Fruit fly (Drosophila melanogaster) whole organism, prepupa: ENCODE measurements around the gene Tl.

Source experiments
- Blimp-1 ChIP-seq: fragments of 200-800 bp; sonication (Bioruptor generic); optimal IDR thresholded peaks from 3 replicates; lab custom pipeline; 2017; ENCODE audit warnings: missing biosample characterization, missing genetic modification characterization, mild to moderate bottlenecking, moderate library complexity, missing genetic modification reagents
- CG10669 ChIP-seq: fragments of 200-800 bp; sonication (Bioruptor generic); optimal IDR thresholded peaks from 3 replicates; lab custom pipeline; 2018; ENCODE audit warnings: missing biosample characterization, mild to moderate bottlenecking, missing genetic modification characterization, moderate library complexity
- CG11294 ChIP-seq: fragments of 200-800 bp; sonication (Bioruptor generic); IDR thresholded peaks from 2 replicates; pipeline ENCODE4 v1.3.6; 2022; ENCODE audit warnings: missing biosample characterization, missing genetic modification characterization
- CG11762 ChIP-seq: fragments of 200-800 bp; sonication (Bioruptor generic); optimal IDR thresholded peaks from 3 replicates; lab custom pipeline; 2016; ENCODE audit warnings: missing biosample characterization, missing genetic modification characterization; ENCODE audit not compliant: insufficient read depth
- CG11902 ChIP-seq: fragments of 200-800 bp; sonication (Bioruptor generic); optimal IDR thresholded peaks from 3 replicates; lab custom pipeline; 2016; ENCODE audit warnings: missing biosample characterization, missing genetic modification characterization
- CG15336 ChIP-seq: fragments of 200-800 bp; sonication (Bioruptor generic); IDR thresholded peaks from 2 replicates; pipeline ENCODE4 v1.3.6; 2022; ENCODE audit warnings: missing biosample characterization, missing genetic modification characterization
- CG1621 ChIP-seq: fragments of 200-800 bp; sonication (Bioruptor generic); optimal IDR thresholded peaks from 3 replicates; lab custom pipeline; 2018; ENCODE audit warnings: missing biosample characterization, mild to moderate bottlenecking, missing genetic modification characterization
- CG16779 ChIP-seq: fragments of 200-800 bp; sonication (Bioruptor generic); optimal IDR thresholded peaks from 3 replicates; lab custom pipeline; 2017; ENCODE audit warnings: missing biosample characterization, mild to moderate bottlenecking, missing genetic modification characterization
- CG3032 ChIP-seq: fragments of 200-800 bp; optimal IDR thresholded peaks from 2 replicates; lab custom pipeline; 2019; ENCODE audit warnings: missing biosample characterization, mild to moderate bottlenecking, missing genetic modification characterization, moderate library complexity
- CG31627 ChIP-seq: fragments of 200-800 bp; sonication (Bioruptor generic); optimal IDR thresholded peaks from 3 replicates; lab custom pipeline; 2016; ENCODE audit warnings: missing biosample characterization, missing genetic modification characterization
- CG34406 ChIP-seq: fragments of 200-800 bp; sonication (Bioruptor generic); optimal IDR thresholded peaks from 3 replicates; lab custom pipeline; 2016; ENCODE audit warnings: missing biosample characterization, missing genetic modification characterization
- CG3919 ChIP-seq: fragments of 200-800 bp; sonication (Bioruptor generic); optimal IDR thresholded peaks from 3 replicates; lab custom pipeline; 2016; ENCODE audit warnings: missing biosample characterization, missing genetic modification characterization
- CG4318 ChIP-seq: fragments of 200-800 bp; sonication (Bioruptor generic); optimal IDR thresholded peaks from 3 replicates; lab custom pipeline; 2017; ENCODE audit warnings: missing biosample characterization, mild to moderate bottlenecking, missing genetic modification characterization
- CG6276 ChIP-seq: fragments of 200-800 bp; sonication (Bioruptor generic); optimal IDR thresholded peaks from 2 replicates; lab custom pipeline; 2017; ENCODE audit warnings: missing biosample characterization, mild to moderate bottlenecking, missing genetic modification characterization
- CG6792 ChIP-seq: fragments of 200-800 bp; sonication (Bioruptor generic); optimal IDR thresholded peaks from 3 replicates; lab custom pipeline; 2016; ENCODE audit warnings: missing biosample characterization, missing genetic modification characterization
- CG6854 ChIP-seq: fragments of 200-800 bp; sonication (Bioruptor generic); optimal IDR thresholded peaks from 2 replicates; lab custom pipeline; 2017; ENCODE audit warnings: missing biosample characterization, mild to moderate bottlenecking, missing genetic modification characterization
- CG7368 ChIP-seq: fragments of 200-800 bp; sonication (Bioruptor generic); optimal IDR thresholded peaks from 3 replicates; lab custom pipeline; 2016; ENCODE audit warnings: missing biosample characterization, missing genetic modification characterization
- CG8119 ChIP-seq: fragments of 200-800 bp; sonication (Bioruptor generic); IDR thresholded peaks from 3 replicates; pipeline ENCODE4 v1.3.6; 2022; ENCODE audit warnings: missing biosample characterization, missing genetic modification characterization
- CG9139 ChIP-seq: fragments of 200-800 bp; sonication (Bioruptor generic); optimal IDR thresholded peaks from 3 replicates; lab custom pipeline; 2017; ENCODE audit warnings: missing biosample characterization, mild to moderate bottlenecking, missing genetic modification characterization
- Eip75B ChIP-seq: fragments of 200-800 bp; sonication (Bioruptor generic); optimal IDR thresholded peaks from 3 replicates; lab custom pipeline; 2016; ENCODE audit warnings: missing biosample characterization, missing genetic modification characterization
- Eip78C ChIP-seq: fragments of 200-800 bp; sonication (Bioruptor generic); peaks from one replicate; lab custom pipeline; 2016; ENCODE audit warnings: missing biosample characterization, missing genetic modification characterization
- Eip93F ChIP-seq: fragments of 200-800 bp; sonication (Bioruptor generic); optimal IDR thresholded peaks from 2 replicates; lab custom pipeline; 2016; ENCODE audit warnings: missing biosample characterization, mild to moderate bottlenecking, missing genetic modification characterization
- Ets21C ChIP-seq: fragments of 200-800 bp; sonication (Bioruptor generic); optimal IDR thresholded peaks from 3 replicates; lab custom pipeline; 2016; ENCODE audit warnings: missing biosample characterization, missing genetic modification characterization
- Ets96B ChIP-seq: fragments of 200-800 bp; optimal IDR thresholded peaks from 2 replicates; lab custom pipeline; 2019; ENCODE audit warnings: missing biosample characterization, mild to moderate bottlenecking, missing genetic modification characterization, moderate library complexity
- Gug ChIP-seq: fragments of 200-800 bp; sonication (Bioruptor generic); IDR thresholded peaks from 2 replicates; pipeline ENCODE4 v1.3.6; 2022; ENCODE audit warnings: missing biosample characterization, missing genetic modification characterization
- Hr38 ChIP-seq: sonication (Bioruptor generic); optimal IDR thresholded peaks from 2 replicates; lab custom pipeline; 2016; ENCODE audit warnings: missing biosample characterization, missing genetic modification characterization
- Hr4 ChIP-seq: fragments of 200-800 bp; sonication (Bioruptor generic); optimal IDR thresholded peaks from 3 replicates; lab custom pipeline; 2016; ENCODE audit warnings: missing biosample characterization, missing genetic modification characterization
- Lpt ChIP-seq: fragments of 200-800 bp; sonication (Bioruptor generic); optimal IDR thresholded peaks from 3 replicates; lab custom pipeline; 2016; ENCODE audit warnings: missing biosample characterization, missing genetic modification characterization
- Smox ChIP-seq: fragments of 200-800 bp; sonication (Bioruptor generic); optimal IDR thresholded peaks from 3 replicates; lab custom pipeline; 2016; ENCODE audit warnings: missing biosample characterization, missing genetic modification characterization
- Sox14 ChIP-seq: fragments of 200-800 bp; sonication (Bioruptor generic); optimal IDR thresholded peaks from 3 replicates; lab custom pipeline; 2016; ENCODE audit warnings: missing biosample characterization, missing genetic modification characterization
- achi ChIP-seq: fragments of 200-800 bp; sonication (Bioruptor generic); optimal IDR thresholded peaks from 3 replicates; lab custom pipeline; 2016; ENCODE audit warnings: missing biosample characterization, missing genetic modification characterization
- acj6 ChIP-seq: fragments of 200-800 bp; sonication (Bioruptor generic); optimal IDR thresholded peaks from 3 replicates; lab custom pipeline; 2016; ENCODE audit warnings: missing biosample characterization, missing genetic modification characterization
- cyc ChIP-seq: fragments of 200-800 bp; sonication (Bioruptor generic); optimal IDR thresholded peaks from 3 replicates; lab custom pipeline; 2016; ENCODE audit warnings: missing biosample characterization, missing genetic modification characterization
- dac ChIP-seq: fragments of 200-800 bp; sonication (Bioruptor generic); optimal IDR thresholded peaks from 2 replicates; lab custom pipeline; 2017; ENCODE audit warnings: missing biosample characterization, mild to moderate bottlenecking, missing genetic modification characterization
- dsx ChIP-seq: fragments of 200-800 bp; optimal IDR thresholded peaks from 3 replicates; lab custom pipeline; 2019; ENCODE audit warnings: missing biosample characterization, mild to moderate bottlenecking, missing genetic modification characterization, moderate library complexity; ENCODE audit not compliant: poor library complexity, severe bottlenecking
- eg ChIP-seq: fragments of 200-800 bp; sonication (Bioruptor generic); IDR thresholded peaks from 3 replicates; pipeline ENCODE4 v1.3.6; 2022; ENCODE audit warnings: missing biosample characterization, missing genetic modification characterization
- fd59A ChIP-seq: fragments of 200-800 bp; sonication (Bioruptor generic); optimal IDR thresholded peaks from 2 replicates; lab custom pipeline; 2017; ENCODE audit warnings: missing biosample characterization, mild to moderate bottlenecking, missing genetic modification characterization, missing genetic modification reagents
- fd85E ChIP-seq: fragments of 200-800 bp; sonication (Bioruptor generic); optimal IDR thresholded peaks from 3 replicates; lab custom pipeline; 2016; ENCODE audit warnings: missing biosample characterization, missing genetic modification characterization
- fkh ChIP-seq: fragments of 200-800 bp; sonication (Bioruptor generic); optimal IDR thresholded peaks from 3 replicates; lab custom pipeline; 2017; ENCODE audit warnings: missing biosample characterization, mild to moderate bottlenecking, missing genetic modification characterization, moderate library complexity
- net ChIP-seq: fragments of 200-800 bp; sonication (Bioruptor generic); optimal IDR thresholded peaks from 3 replicates; lab custom pipeline; 2016; ENCODE audit warnings: missing biosample characterization, missing genetic modification characterization
- pdm3 ChIP-seq: fragments of 200-800 bp; sonication (Bioruptor generic); optimal IDR thresholded peaks from 3 replicates; lab custom pipeline; 2016; ENCODE audit warnings: missing biosample characterization, missing genetic modification characterization
- salr ChIP-seq, 2 experiments: fragments of 200-800 bp; sonication (Bioruptor generic); optimal IDR thresholded peaks; 3 replicates each; lab custom pipeline; 2016 to 2018; ENCODE audit warnings: missing biosample characterization in 2 of 2, missing genetic modification characterization in 2 of 2, mild to moderate bottlenecking in 1 of 2
- spab ChIP-seq: fragments of 200-800 bp; sonication (Bioruptor generic); optimal IDR thresholded peaks from 2 replicates; lab custom pipeline; 2017; ENCODE audit warnings: missing biosample characterization, mild to moderate bottlenecking, missing genetic modification characterization, missing genetic modification reagents
- ss ChIP-seq, 2 experiments: fragments of 200-800 bp; sonication (Bioruptor generic); optimal IDR thresholded peaks; 2 replicates in 1 of 2; 3 replicates in 1 of 2; lab custom pipeline; 2017 to 2018; ENCODE audit warnings: mild to moderate bottlenecking in 2 of 2, missing biosample characterization in 2 of 2, missing genetic modification characterization in 2 of 2, moderate library complexity in 1 of 2
- svp ChIP-seq: fragments of 200-800 bp; sonication (Bioruptor generic); peaks from one replicate; lab custom pipeline; 2016; ENCODE audit warnings: missing biosample characterization, missing genetic modification characterization
- topi ChIP-seq: fragments of 200-800 bp; sonication (Bioruptor generic); optimal IDR thresholded peaks from 3 replicates; lab custom pipeline; 2016; ENCODE audit warnings: missing biosample characterization, missing genetic modification characterization
- vri ChIP-seq: fragments of 200-800 bp; sonication (Bioruptor generic); optimal IDR thresholded peaks from 3 replicates; lab custom pipeline; 2016; ENCODE audit warnings: missing biosample characterization, mild to moderate bottlenecking, missing genetic modification characterization

Gene Tl

DNA sequence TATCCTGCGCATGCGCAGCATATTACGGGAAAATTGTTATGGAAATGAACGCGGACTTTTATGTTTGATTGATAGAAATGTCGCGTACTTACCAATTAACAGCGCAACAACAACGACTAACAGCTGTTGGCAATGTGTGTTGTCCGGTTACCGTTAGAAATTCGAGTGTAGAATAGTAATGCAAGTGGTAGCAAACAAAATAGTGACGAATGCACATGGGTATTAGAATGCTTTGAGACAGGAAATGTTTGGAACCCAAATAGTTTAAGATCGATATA is 84.1 kb downstream of the Tl start:
- TF ChIP-seq Eip78C (GFP tag; lab: Kevin White, UChicago) (no peak), CG31627 (no peak), CG11902 (GFP tag; lab: Kevin White, UChicago) (no peak), CG6792 (GFP tag; lab: Kevin White, UChicago) (no peak), topi (GFP tag; lab: Kevin White, UChicago) (no peak), CG3032 (tag; lab: Kevin White, UChicago) (no peak), CG1621 (tag; lab: Kevin White, UChicago) (no peak), CG8119 (GFP tag; lab: Robert Waterston, UW) (no peak), fd59A (no peak), Hr4 (GFP tag; lab: Kevin White, UChicago) (no peak), dac (GFP tag; lab: Kevin White, UChicago) (no peak), svp (GFP tag; lab: Kevin White, UChicago) (no peak), CG15336 (GFP tag; lab: Robert Waterston, UW) (no peak), achi (no peak), CG4318 (no peak), Gug (no peak), CG34406 (GFP tag; lab: Kevin White, UChicago) (no peak), spab (GFP tag; lab: Kevin White, UChicago) (no peak), CG11294 (no peak)

DNA sequence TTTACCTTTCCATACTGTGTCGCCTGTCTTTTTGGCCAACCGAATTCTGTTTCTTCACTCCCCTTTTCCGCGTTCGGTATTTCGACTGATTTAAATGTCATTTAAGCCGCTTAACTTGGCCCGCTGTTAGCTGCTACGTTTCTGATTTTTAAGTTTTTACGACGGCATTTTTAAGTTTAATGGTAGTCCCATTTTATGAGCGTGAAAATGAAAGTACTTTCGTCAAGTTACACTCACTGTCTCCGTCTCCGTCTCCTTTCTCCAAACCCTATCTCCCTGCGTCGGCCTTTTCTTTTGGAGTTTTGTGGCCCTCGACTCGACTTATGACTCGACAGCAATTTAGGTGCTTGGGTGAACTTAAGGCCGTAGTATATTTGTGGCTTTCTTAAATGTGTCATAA is 86.4 kb downstream of the Tl start:
- TF ChIP-seq CG1621 (tag; lab: Kevin White, UChicago) (no peak), CG3919 (GFP tag; lab: Kevin White, UChicago) (no peak), CG10669 (GFP tag; lab: Kevin White, UChicago) (no peak), CG4318 (no peak), vri (GFP tag; lab: Kevin White, UChicago) (no peak), Eip93F (GFP tag; lab: Kevin White, UChicago) (no peak), Blimp-1 (peak; percentile 72), CG6276 (GFP tag; lab: Kevin White, UChicago) (no peak)

DNA sequence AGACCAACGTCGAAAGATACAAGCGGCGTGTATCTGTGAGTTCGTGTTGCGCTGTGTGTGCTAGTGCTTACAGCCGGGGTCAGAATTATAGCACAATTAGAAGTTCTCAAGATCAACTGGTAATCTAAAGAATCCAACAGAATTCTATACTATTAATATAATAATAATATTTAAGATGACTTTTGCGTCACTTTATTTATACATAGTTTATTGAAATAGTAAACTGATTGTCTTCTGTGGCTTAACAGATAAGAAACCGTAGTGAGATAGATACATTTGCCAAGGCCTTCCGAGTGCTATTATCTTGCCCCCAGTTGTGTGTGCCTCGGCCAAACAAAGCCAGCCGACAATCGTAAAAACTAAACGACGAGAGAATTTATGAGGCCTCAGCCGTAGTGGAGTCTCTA is 87.4 kb downstream of the Tl start:
- TF ChIP-seq Ets96B (tag; lab: Kevin White, UChicago) (peak; percentile 87), Lpt (peak; percentile 76), ss (GFP tag; optimal IDR thresholded peaks at IDR 0.05; lab: Kevin White, UChicago) (peak; percentile 71 to 76), CG31627 (peak; percentile 50), Hr38 (GFP tag; lab: Kevin White, UChicago) (no peak), net (GFP tag; lab: Kevin White, UChicago) (peak; percentile 67), salr (GFP tag; optimal IDR thresholded peaks at IDR 0.05; lab: Kevin White, UChicago) (peak; percentile 42 to 84), Hr4 (GFP tag; lab: Kevin White, UChicago) (peak; percentile 30), CG6792 (GFP tag; lab: Kevin White, UChicago) (peak; percentile 64), CG7368 (GFP tag; lab: Kevin White, UChicago) (peak; percentile 44), CG6276 (GFP tag; lab: Kevin White, UChicago) (peak; percentile 69), Ets21C (GFP tag; lab: Kevin White, UChicago) (no peak), dsx (peak; percentile 83), fkh (GFP tag; lab: Kevin White, UChicago) (peak; percentile 71), dac (GFP tag; lab: Kevin White, UChicago) (peak; percentile 36), CG16779 (tag; lab: Kevin White, UChicago) (peak; percentile 65), CG3032 (tag; lab: Kevin White, UChicago) (peak; percentile 76), Sox14 (GFP tag; lab: Kevin White, UChicago) (peak; percentile 68), achi (peak; percentile 79), Eip93F (GFP tag; lab: Kevin White, UChicago) (no peak), vri (GFP tag; lab: Kevin White, UChicago) (peak; percentile 47), fd85E (no peak), CG6854 (peak; percentile 34), pdm3 (GFP tag; lab: Kevin White, UChicago) (peak; percentile 56), acj6 (GFP tag; lab: Kevin White, UChicago) (peak; percentile 78), Eip75B (GFP tag; lab: Kevin White, UChicago) (peak; percentile 38), CG9139 (GFP tag; lab: Kevin White, UChicago) (peak; percentile 68), spab (GFP tag; lab: Kevin White, UChicago) (peak; percentile 83), CG8119 (GFP tag; lab: Robert Waterston, UW) (peak; percentile 88), Eip78C (GFP tag; lab: Kevin White, UChicago) (peak; percentile 85), cyc (peak; percentile 5), eg (GFP tag; lab: Robert Waterston, UW) (peak; percentile 69), CG11294 (peak; percentile 40; the same call in 1 of the 2 replicates), CG1621 (tag; lab: Kevin White, UChicago) (peak; percentile 67), CG11762 (GFP tag; lab: Kevin White, UChicago) (peak; percentile 50), Smox (GFP tag; lab: Kevin White, UChicago) (peak; percentile 46)
